Comparison of ENCODE assay signal across 1 fruit fly cellular context in genomic region chr3L:10350715-10351114, dm6.
A peak's percentile ranks its signal among the peaks of the same experiment; 100 is the strongest.
TF ChIP-seq lines count a peak whose summit lies in the region.

No protein-coding gene starts in this region.

TF ChIP-seq in whole organism, embryonic, 481 proteins besides CTCF, POLR2A, EP300 and RAD21 (continued from another document and continues in another):
- TF ChIP-seq tin (GFP tag; optimal IDR thresholded peaks at IDR 0.05; lab: Kevin White, UChicago) (peak; percentile 47), CG1024 (GFP tag; IDR thresholded peaks at IDR 0.05; lab: Robert Waterston, UW) (0 out of 2 replicates have a peak, but pooled peaks have one; percentile 22), D (optimal IDR thresholded peaks at IDR 0.05; lab: Kevin White, UChicago) (no peak), D (GFP tag; optimal IDR thresholded peaks at IDR 0.05; lab: Kevin White, UChicago) (peak; percentile 54), fd3F (GFP tag; optimal IDR thresholded peaks at IDR 0.05; lab: Kevin White, UChicago) (no peak), sima (GFP tag; optimal IDR thresholded peaks at IDR 0.05; lab: Kevin White, UChicago) (no peak), CG34224 (GFP tag; IDR thresholded peaks at IDR 0.05; lab: Robert Waterston, UW; ENCODE audit: partially characterized antibody) (no peak), tap (tag; optimal IDR thresholded peaks at IDR 0.05; lab: Kevin White, UChicago) (peak; percentile 10), lov (optimal IDR thresholded peaks at IDR 0.05; lab: Kevin White, UChicago) (no peak), lov (GFP tag; IDR thresholded peaks at IDR 0.05; lab: Robert Waterston, UW) (0 out of 3 replicates have a peak, but pooled peaks have one; percentile 46), sob (GFP tag; IDR thresholded peaks at IDR 0.05; lab: Robert Waterston, UW) (0 out of 2 replicates have a peak, but pooled peaks have one; percentile 19), nerfin-1 (tag; optimal IDR thresholded peaks at IDR 0.05; lab: Kevin White, UChicago) (peak; percentile 40), en (GFP tag; optimal IDR thresholded peaks at IDR 0.05; lab: Kevin White, UChicago) (peak; percentile 1), al (GFP tag; IDR thresholded peaks at IDR 0.05; lab: Robert Waterston, UW) (no peak), CG8290 (GFP tag; optimal IDR thresholded peaks at IDR 0.05; lab: Kevin White, UChicago) (peak; percentile 13), CG8290 (tag; optimal IDR thresholded peaks at IDR 0.05; lab: Kevin White, UChicago) (no peak), CG2202 (tag; optimal IDR thresholded peaks at IDR 0.05; lab: Kevin White, UChicago) (peak; percentile 21), jumu (GFP tag; optimal IDR thresholded peaks at IDR 0.05; lab: Kevin White, UChicago) (no peak), CG1603 (tag; optimal IDR thresholded peaks at IDR 0.05; lab: Kevin White, UChicago) (peak; percentile 39), CG11695 (GFP tag; IDR thresholded peaks at IDR 0.05; lab: Robert Waterston, UW) (peak; percentile 36; the same call in 1 of the 3 replicates), hb (GFP tag; IDR thresholded peaks at IDR 0.05; lab: Robert Waterston, UW; ENCODE audit: partially characterized antibody) (no peak), zen (tag; optimal IDR thresholded peaks at IDR 0.05; lab: Kevin White, UChicago) (peak; percentile 22), CG8924 (tag; optimal IDR thresholded peaks at IDR 0.05; lab: Kevin White, UChicago) (peak; percentile 30), prd (optimal IDR thresholded peaks at IDR 0.05; lab: Kevin White, UChicago) (no peak), prd (GFP tag; IDR thresholded peaks at IDR 0.05; lab: Robert Waterston, UW) (peak; percentile 77), phol (tag; optimal IDR thresholded peaks at IDR 0.05; lab: Kevin White, UChicago) (peak; percentile 71), CG2889 (GFP tag; IDR thresholded peaks at IDR 0.05; lab: Robert Waterston, UW) (no peak; the same call in 2 of the 3 replicates), Sox100B (GFP tag; optimal IDR thresholded peaks at IDR 0.05; lab: Kevin White, UChicago) (peak; percentile 17), CoRest (tag; optimal IDR thresholded peaks at IDR 0.05; lab: Kevin White, UChicago) (peak; percentile 49), gce (GFP tag; IDR thresholded peaks at IDR 0.05; lab: Robert Waterston, UW) (0 out of 3 replicates have a peak, but pooled peaks have one; percentile 12), CG11696 (GFP tag; IDR thresholded peaks at IDR 0.05; lab: Robert Waterston, UW) (no peak), CG12071 (GFP tag; optimal IDR thresholded peaks at IDR 0.05; lab: Kevin White, UChicago) (no peak), CkIIα-i1 (GFP tag; IDR thresholded peaks at IDR 0.05; lab: Robert Waterston, UW) (no peak), CG12155 (GFP tag; optimal IDR thresholded peaks at IDR 0.05; lab: Kevin White, UChicago) (peak; percentile 1), CG10209 (GFP tag; optimal IDR thresholded peaks at IDR 0.05; lab: Kevin White, UChicago) (peak; percentile 35), CG2712 (tag; optimal IDR thresholded peaks at IDR 0.05; lab: Kevin White, UChicago) (peak; percentile 79), vnd (GFP tag; IDR thresholded peaks at IDR 0.05; lab: Robert Waterston, UW; ENCODE audit: partially characterized antibody) (no peak), CG15601 (tag; optimal IDR thresholded peaks at IDR 0.05; lab: Kevin White, UChicago) (peak; percentile 52), Xrp1 (GFP tag; IDR thresholded peaks at IDR 0.05; lab: Robert Waterston, UW) (peak; percentile 83), slbo (GFP tag; IDR thresholded peaks at IDR 0.05; lab: Robert Waterston, UW) (peak; percentile 40; the same call in 1 of the 2 replicates), Chrac-16 (GFP tag; optimal IDR thresholded peaks at IDR 0.05; lab: Kevin White, UChicago) (peak; percentile 20), scrt (GFP tag; optimal IDR thresholded peaks at IDR 0.05; lab: Kevin White, UChicago) (no peak), CG10274 (GFP tag; optimal IDR thresholded peaks at IDR 0.05; lab: Kevin White, UChicago) (no peak), wor (GFP tag; IDR thresholded peaks at IDR 0.05; lab: Robert Waterston, UW) (0 out of 2 replicates have a peak, but pooled peaks have one; percentile 33), CG11085 (GFP tag; IDR thresholded peaks at IDR 0.05; lab: Robert Waterston, UW) (no peak), CG18262 (tag; optimal IDR thresholded peaks at IDR 0.05; lab: Kevin White, UChicago) (peak; percentile 81), kni (GFP tag; optimal IDR thresholded peaks at IDR 0.05; lab: Kevin White, UChicago) (no peak), CG17385 (GFP tag; optimal IDR thresholded peaks at IDR 0.05; lab: Kevin White, UChicago) (peak; percentile 19), E2f1 (GFP tag; IDR thresholded peaks at IDR 0.05; lab: Robert Waterston, UW) (peak; percentile 24; the same call in 1 of the 2 replicates), C15 (GFP tag; IDR thresholded peaks at IDR 0.05; lab: Robert Waterston, UW) (no peak), onecut (GFP tag; IDR thresholded peaks at IDR 0.05; lab: Robert Waterston, UW) (peak; percentile 19; the same call in 1 of the 2 replicates), CG6254 (GFP tag; optimal IDR thresholded peaks at IDR 0.05; lab: Kevin White, UChicago) (peak; percentile 41), bsh (GFP tag; optimal IDR thresholded peaks at IDR 0.05; lab: Kevin White, UChicago) (peak in 1 of 2 experiments; percentile 74), CG9437 (GFP tag; optimal IDR thresholded peaks at IDR 0.05; lab: Kevin White, UChicago) (peak; percentile 15), CG17186 (GFP tag; optimal IDR thresholded peaks at IDR 0.05; lab: Kevin White, UChicago) (no peak), twi (tag; optimal IDR thresholded peaks at IDR 0.05; lab: Kevin White, UChicago) (peak; percentile 25), esg (GFP tag; conservative IDR thresholded peaks at IDR 0.05; lab: Robert Waterston, UW) (no peak), Stat92E (GFP tag; optimal IDR thresholded peaks at IDR 0.05; lab: Kevin White, UChicago) (peak in 1 of 3 experiments; percentile 65), CG15269 (tag; optimal IDR thresholded peaks at IDR 0.05; lab: Kevin White, UChicago) (peak; percentile 6), Nf-YC (tag; optimal IDR thresholded peaks at IDR 0.05; lab: Kevin White, UChicago) (no peak), Rx (GFP tag; IDR thresholded peaks at IDR 0.05; lab: Robert Waterston, UW) (0 out of 2 replicates have a peak, but pooled peaks have one; percentile 36), CG15696 (tag; optimal IDR thresholded peaks at IDR 0.05; lab: Kevin White, UChicago) (peak; percentile 56), cato (GFP tag; optimal IDR thresholded peaks at IDR 0.05; lab: Kevin White, UChicago; ENCODE audit: borderline replicate concordance) (peak; percentile 29), usp (GFP tag; optimal IDR thresholded peaks at IDR 0.05; lab: Kevin White, UChicago) (no peak), CG1233 (GFP tag; optimal IDR thresholded peaks at IDR 0.05; lab: Kevin White, UChicago) (peak; percentile 16), CG2199 (GFP tag; IDR thresholded peaks at IDR 0.05; lab: Robert Waterston, UW) (peak; percentile 47; the same call in 1 of the 3 replicates), Blimp-1 (GFP tag; optimal IDR thresholded peaks at IDR 0.05; lab: Kevin White, UChicago) (peak; percentile 65), CG8388 (GFP tag; optimal IDR thresholded peaks at IDR 0.05; lab: Kevin White, UChicago) (peak; percentile 39), B-H1 (GFP tag; IDR thresholded peaks at IDR 0.05; lab: Robert Waterston, UW) (no peak; the same call in 2 of the 3 replicates), CG17359 (tag; optimal IDR thresholded peaks at IDR 0.05; lab: Kevin White, UChicago) (peak; percentile 51), lola (GFP tag; optimal IDR thresholded peaks at IDR 0.05; lab: Kevin White, UChicago) (peak in 1 of 3 experiments; percentile 65), rib (GFP tag; IDR thresholded peaks at IDR 0.05; lab: Robert Waterston, UW) (no peak), ATbp (GFP tag; optimal IDR thresholded peaks at IDR 0.05; lab: Kevin White, UChicago) (peak; percentile 27), Ssrp (tag; optimal IDR thresholded peaks at IDR 0.05; lab: Kevin White, UChicago) (peak; percentile 62), CG17328 (GFP tag; IDR thresholded peaks at IDR 0.05; lab: Robert Waterston, UW) (peak; percentile 59; the same call in 1 of the 2 replicates), CG3407 (GFP tag; optimal IDR thresholded peaks at IDR 0.05; lab: Kevin White, UChicago) (peak; percentile 19), pan (optimal IDR thresholded peaks at IDR 0.05; lab: Kevin White, UChicago) (no peak), pan (GFP tag; optimal IDR thresholded peaks at IDR 0.05 in 1 of 2, IDR thresholded peaks at IDR 0.05 in 1 of 2) (peak in 1 of 2 experiments; percentile 34), Vsx1 (GFP tag; optimal IDR thresholded peaks at IDR 0.05; lab: Kevin White, UChicago) (no peak), CG10321 (GFP tag; IDR thresholded peaks at IDR 0.05; lab: Robert Waterston, UW) (no peak), lmd (GFP tag; IDR thresholded peaks at IDR 0.05; lab: Robert Waterston, UW) (peak; percentile 45; the same call in 1 of the 2 replicates), CG7357 (GFP tag; IDR thresholded peaks at IDR 0.05; lab: Robert Waterston, UW) (peak; percentile 37; the same call in 1 of the 3 replicates), PHDP (tag; optimal IDR thresholded peaks at IDR 0.05; lab: Kevin White, UChicago) (peak; percentile 22), CG6689 (GFP tag; IDR thresholded peaks at IDR 0.05; lab: Robert Waterston, UW) (peak; percentile 57; the same call in 1 of the 2 replicates), Hr3 (GFP tag; optimal IDR thresholded peaks at IDR 0.05; lab: Kevin White, UChicago) (peak; percentile 33), CG31441 (GFP tag; IDR thresholded peaks at IDR 0.05; lab: Robert Waterston, UW) (peak; percentile 59), caup (GFP tag; optimal IDR thresholded peaks at IDR 0.05; lab: Kevin White, UChicago; ENCODE audit: severe bottlenecking) (no peak), CG14710 (tag; optimal IDR thresholded peaks at IDR 0.05; lab: Kevin White, UChicago) (peak; percentile 60), dysf (GFP tag; IDR thresholded peaks at IDR 0.05; lab: Robert Waterston, UW) (peak; percentile 40; the same call in 1 of the 3 replicates), MBD-R2 (GFP tag; IDR thresholded peaks at IDR 0.05; lab: Robert Waterston, UW) (no peak), CG15479 (GFP tag; optimal IDR thresholded peaks at IDR 0.05; lab: Kevin White, UChicago) (no peak), CG1832 (GFP tag; optimal IDR thresholded peaks at IDR 0.05; lab: Kevin White, UChicago) (no peak), dpn (GFP tag; optimal IDR thresholded peaks at IDR 0.05; lab: Kevin White, UChicago) (peak; percentile 5 to 17), tio (GFP tag; optimal IDR thresholded peaks at IDR 0.05; lab: Kevin White, UChicago) (peak; percentile 38), CG31388 (GFP tag; optimal IDR thresholded peaks at IDR 0.05; lab: Kevin White, UChicago) (no peak), Side (GFP tag; optimal IDR thresholded peaks at IDR 0.05; lab: Kevin White, UChicago) (no peak), zfh1 (GFP tag; IDR thresholded peaks at IDR 0.05; lab: Robert Waterston, UW) (peak; percentile 34; the same call in 1 of the 3 replicates), Oli (tag; optimal IDR thresholded peaks at IDR 0.05; lab: Kevin White, UChicago) (peak; percentile 51), az2 (GFP tag; optimal IDR thresholded peaks at IDR 0.05; lab: Kevin White, UChicago) (peak; percentile 53), chm (GFP tag; IDR thresholded peaks at IDR 0.05; lab: Robert Waterston, UW) (peak; percentile 36; the same call in 1 of the 2 replicates), dmrt11E (tag; optimal IDR thresholded peaks at IDR 0.05; lab: Kevin White, UChicago) (peak; percentile 78), CG5245 (GFP tag; optimal IDR thresholded peaks at IDR 0.05; lab: Kevin White, UChicago) (peak; percentile 29), CG10267 (tag; optimal IDR thresholded peaks at IDR 0.05; lab: Kevin White, UChicago) (peak; percentile 63), stc (GFP tag; IDR thresholded peaks at IDR 0.05; lab: Robert Waterston, UW) (peak; percentile 36; the same call in 1 of the 2 replicates), Eip74EF (GFP tag; optimal IDR thresholded peaks at IDR 0.05; lab: Kevin White, UChicago) (no peak), sc (optimal IDR thresholded peaks at IDR 0.05; lab: Kevin White, UChicago) (no peak), sc (GFP tag; optimal IDR thresholded peaks at IDR 0.05; lab: Kevin White, UChicago) (peak; percentile 12), CG10959 (GFP tag; IDR thresholded peaks at IDR 0.05; lab: Robert Waterston, UW) (peak; percentile 52; the same call in 1 of the 2 replicates), CG12236 (GFP tag; optimal IDR thresholded peaks at IDR 0.05; lab: Kevin White, UChicago) (no peak), CG31224 (GFP tag; IDR thresholded peaks at IDR 0.05; lab: Robert Waterston, UW) (no peak), Ptx1 (GFP tag; IDR thresholded peaks at IDR 0.05; lab: Robert Waterston, UW) (peak; percentile 47), Hsf (GFP tag; optimal IDR thresholded peaks at IDR 0.05; lab: Kevin White, UChicago) (peak; percentile 44), sqz (GFP tag; optimal IDR thresholded peaks at IDR 0.05; lab: Kevin White, UChicago) (peak; percentile 30), trem (tag; optimal IDR thresholded peaks at IDR 0.05; lab: Kevin White, UChicago) (peak; percentile 28), stwl (tag; optimal IDR thresholded peaks at IDR 0.05; lab: Kevin White, UChicago) (no peak), CG32532 (GFP tag; IDR thresholded peaks at IDR 0.05; lab: Robert Waterston, UW) (no peak), otp (GFP tag; IDR thresholded peaks at IDR 0.05; lab: Robert Waterston, UW) (0 out of 3 replicates have a peak, but pooled peaks have one; percentile 26), CG14014 (GFP tag; IDR thresholded peaks at IDR 0.05; lab: Robert Waterston, UW) (no peak), grau (tag; optimal IDR thresholded peaks at IDR 0.05; lab: Kevin White, UChicago) (peak; percentile 49), Mad (GFP tag; optimal IDR thresholded peaks at IDR 0.05; lab: Kevin White, UChicago) (no peak), vfl (GFP tag; optimal IDR thresholded peaks at IDR 0.05; lab: Kevin White, UChicago) (no peak), E2f2 (GFP tag; IDR thresholded peaks at IDR 0.05; lab: Robert Waterston, UW) (0 out of 2 replicates have a peak, but pooled peaks have one; percentile 18), HLH3B (GFP tag; IDR thresholded peaks at IDR 0.05; lab: Robert Waterston, UW) (peak; percentile 7; the same call in 1 of the 2 replicates), ERR (GFP tag; optimal IDR thresholded peaks at IDR 0.05; lab: Kevin White, UChicago) (no peak), gsb-n (tag; optimal IDR thresholded peaks at IDR 0.05; lab: Kevin White, UChicago) (peak; percentile 22), tgo (GFP tag; IDR thresholded peaks at IDR 0.05; lab: Robert Waterston, UW) (peak; percentile 46; the same call in 2 of the 3 replicates), z (GFP tag; IDR thresholded peaks at IDR 0.05; lab: Robert Waterston, UW) (no peak; the same call in 2 of the 3 replicates), Awh (GFP tag; IDR thresholded peaks at IDR 0.05; lab: Robert Waterston, UW) (0 out of 2 replicates have a peak, but pooled peaks have one; percentile 16)
